Fruit fly (Drosophila melanogaster): ENCODE data around the gene hyx.

DNA sequence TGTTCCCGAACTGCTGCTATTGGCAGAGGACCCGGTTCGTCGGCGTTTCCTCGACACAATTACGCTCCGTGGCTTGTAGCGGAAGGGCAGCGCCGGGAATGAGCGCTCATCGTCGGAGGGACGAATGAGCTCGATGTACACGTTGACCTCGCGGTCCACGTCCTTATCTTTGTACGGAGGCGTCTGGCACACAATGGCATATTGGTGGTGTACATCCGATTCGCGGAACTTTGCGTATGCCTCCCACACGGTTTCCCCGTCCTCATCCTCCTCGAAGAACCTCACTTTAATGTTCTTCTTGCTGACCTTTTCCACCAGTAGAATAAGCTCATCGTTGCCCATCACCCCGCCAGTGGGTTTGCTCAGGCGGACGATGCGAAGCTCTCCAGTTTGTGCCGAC lies 7.2 kb downstream of the hyx start:
- TF ChIP-seq B-H2 (GFP tag; optimal IDR thresholded peaks at IDR 0.05) (no peak), CG2712 (tag; optimal IDR thresholded peaks at IDR 0.05) (no peak), MTF-1 (GFP tag; optimal IDR thresholded peaks at IDR 0.05; ENCODE audit: borderline replicate concordance) (no peak), usp (GFP tag; optimal IDR thresholded peaks at IDR 0.05) (no peak), NK7.1 (GFP tag; optimal IDR thresholded peaks at IDR 0.05) (no peak), cad (GFP tag; optimal IDR thresholded peaks at IDR 0.05) (no peak), vnd (GFP tag; IDR thresholded peaks at IDR 0.05; ENCODE audit: partially characterized antibody) (no peak), h (optimal IDR thresholded peaks at IDR 0.05) (no peak), CG12104 (GFP tag; optimal IDR thresholded peaks at IDR 0.05) (no peak), chn (GFP tag; optimal IDR thresholded peaks at IDR 0.05) (no peak), CG11456 (GFP tag; IDR thresholded peaks at IDR 0.05) (no peak), ab (GFP tag; optimal IDR thresholded peaks at IDR 0.05) (no peak), sna (GFP tag; IDR thresholded peaks at IDR 0.05; ENCODE audit: partially characterized antibody) (no peak), Xrp1 (GFP tag; IDR thresholded peaks at IDR 0.05) (no peak)
